Fruit fly (Drosophila melanogaster) Kc167 (cell line): ENCODE results near the gene CG9166.

Source experiments
- Sin3A ChIP-seq: fragments of >200 bp; optimal IDR thresholded peaks from 2 replicates; lab custom pipeline; 2018; ENCODE audit warnings: missing external identifiers
- psq ChIP-seq: fragments of >200 bp; optimal IDR thresholded peaks from 2 replicates; lab custom pipeline; 2017; ENCODE audit warnings: missing external identifiers

dm6 chr3L:1374438-1375133, 23.7 kb downstream of the CG9166 start:
- TF ChIP-seq psq (lab: Kevin White, UChicago): no peak
- no peak for TF ChIP-seq Sin3A
